Fruit fly (Drosophila melanogaster) whole organism, adult: ENCODE data around the gene P58IPK.

Experiments
- CG12768 ChIP-seq: fragments of 200-800 bp; sonication (Bioruptor generic); optimal IDR thresholded peaks from 2 replicates; lab custom pipeline; 2017; ENCODE audit warnings: missing biosample characterization, missing genetic modification characterization, mild to moderate bottlenecking, moderate library complexity, missing genetic modification reagents
- CG33017 ChIP-seq: fragments of 200-800 bp; sonication (Bioruptor generic); optimal IDR thresholded peaks from 2 replicates; lab custom pipeline; 2018; ENCODE audit warnings: missing biosample characterization, mild to moderate bottlenecking, missing genetic modification characterization, moderate library complexity
- CG7045 ChIP-seq: fragments of 200-800 bp; sonication (Bioruptor generic); optimal IDR thresholded peaks from 2 replicates; lab custom pipeline; 2017; ENCODE audit warnings: missing biosample characterization, mild to moderate bottlenecking, missing genetic modification characterization
- Clk ChIP-seq: fragments of 200-800 bp; sonication (Bioruptor generic); optimal IDR thresholded peaks from 2 replicates; lab custom pipeline; 2017; ENCODE audit warnings: missing biosample characterization, missing genetic modification characterization
- Crg-1 ChIP-seq: fragments of 200-800 bp; sonication (Bioruptor generic); optimal IDR thresholded peaks from 2 replicates; lab custom pipeline; 2016; ENCODE audit warnings: missing biosample characterization, missing genetic modification characterization
- Hr96 ChIP-seq: fragments of 200-800 bp; sonication (Bioruptor generic); optimal IDR thresholded peaks from 2 replicates; lab custom pipeline; 2016; ENCODE audit warnings: missing biosample characterization, missing genetic modification characterization
- bab1 ChIP-seq: fragments of 200-800 bp; sonication (Bioruptor generic); optimal IDR thresholded peaks from 3 replicates; lab custom pipeline; 2019; ENCODE audit warnings: missing biosample characterization, mild to moderate bottlenecking, missing genetic modification characterization, moderate library complexity
- kay ChIP-seq: fragments of 200-800 bp; sonication (Bioruptor generic); peaks from one replicate; lab custom pipeline; 2016; ENCODE audit warnings: missing biosample characterization, missing genetic modification characterization, borderline replicate concordance
- ovo ChIP-seq: fragments of 200-800 bp; sonication (Bioruptor generic); optimal IDR thresholded peaks from 2 replicates; lab custom pipeline; 2016; ENCODE audit warnings: missing biosample characterization, missing genetic modification characterization
- tj ChIP-seq: fragments of 200-800 bp; sonication (Bioruptor generic); optimal IDR thresholded peaks from 3 replicates; lab custom pipeline; 2017; ENCODE audit warnings: missing biosample characterization, mild to moderate bottlenecking, missing genetic modification characterization, moderate library complexity
- toe ChIP-seq: fragments of 200-800 bp; sonication (Bioruptor generic); optimal IDR thresholded peaks from 2 replicates; lab custom pipeline; 2016; ENCODE audit warnings: missing biosample characterization, missing genetic modification characterization

- TF ChIP-seq tj (no peak), kay (GFP tag; lab: Kevin White, UChicago) (no peak), Clk (no peak), Hr96 (GFP tag; lab: Kevin White, UChicago) (no peak), Crg-1 (GFP tag; lab: Kevin White, UChicago) (no peak), ovo (GFP tag; lab: Kevin White, UChicago) (no peak), toe (GFP tag; lab: Kevin White, UChicago) (no peak), bab1 (no peak), CG12768 (GFP tag; lab: Kevin White, UChicago) (no peak), CG7045 (GFP tag; lab: Kevin White, UChicago) (no peak), CG33017 (tag; lab: Kevin White, UChicago) (no peak)
Measured at dm6 chr3R:9565895-9566294, 20.8 kb upstream of the P58IPK start, which contains the start of gene CG16789.
